Fruit fly (Drosophila melanogaster) whole organism, prepupa: ENCODE data around the gene CG15784.

ENCODE experiments used
- Blimp-1 ChIP-seq: fragments of 200-800 bp; sonication (Bioruptor generic); optimal IDR thresholded peaks from 3 replicates; lab custom pipeline; 2017; ENCODE audit warnings: missing biosample characterization, missing genetic modification characterization, mild to moderate bottlenecking, moderate library complexity, missing genetic modification reagents
- CG10631 ChIP-seq: fragments of 200-800 bp; sonication (Bioruptor generic); optimal IDR thresholded peaks from 2 replicates; lab custom pipeline; 2016; ENCODE audit warnings: missing biosample characterization, missing genetic modification characterization
- CG11294 ChIP-seq: fragments of 200-800 bp; sonication (Bioruptor generic); IDR thresholded peaks from 2 replicates; pipeline ENCODE4 v1.3.6; 2022; ENCODE audit warnings: missing biosample characterization, missing genetic modification characterization
- CG15336 ChIP-seq: fragments of 200-800 bp; sonication (Bioruptor generic); IDR thresholded peaks from 2 replicates; pipeline ENCODE4 v1.3.6; 2022; ENCODE audit warnings: missing biosample characterization, missing genetic modification characterization
- CG3032 ChIP-seq: fragments of 200-800 bp; optimal IDR thresholded peaks from 2 replicates; lab custom pipeline; 2019; ENCODE audit warnings: missing biosample characterization, mild to moderate bottlenecking, missing genetic modification characterization, moderate library complexity
- CG31627 ChIP-seq: fragments of 200-800 bp; sonication (Bioruptor generic); optimal IDR thresholded peaks from 3 replicates; lab custom pipeline; 2016; ENCODE audit warnings: missing biosample characterization, missing genetic modification characterization
- CG32006 ChIP-seq: fragments of 200-800 bp; sonication (Bioruptor generic); optimal IDR thresholded peaks from 3 replicates; lab custom pipeline; 2017; ENCODE audit warnings: missing biosample characterization, mild to moderate bottlenecking, missing genetic modification characterization
- CG34406 ChIP-seq: fragments of 200-800 bp; sonication (Bioruptor generic); optimal IDR thresholded peaks from 3 replicates; lab custom pipeline; 2016; ENCODE audit warnings: missing biosample characterization, missing genetic modification characterization
- CG3919 ChIP-seq: fragments of 200-800 bp; sonication (Bioruptor generic); optimal IDR thresholded peaks from 3 replicates; lab custom pipeline; 2016; ENCODE audit warnings: missing biosample characterization, missing genetic modification characterization
- CG4318 ChIP-seq: fragments of 200-800 bp; sonication (Bioruptor generic); optimal IDR thresholded peaks from 3 replicates; lab custom pipeline; 2017; ENCODE audit warnings: missing biosample characterization, mild to moderate bottlenecking, missing genetic modification characterization
- CG6276 ChIP-seq: fragments of 200-800 bp; sonication (Bioruptor generic); optimal IDR thresholded peaks from 2 replicates; lab custom pipeline; 2017; ENCODE audit warnings: missing biosample characterization, mild to moderate bottlenecking, missing genetic modification characterization
- CG6808 ChIP-seq: fragments of 200-800 bp; sonication (Bioruptor generic); optimal IDR thresholded peaks from 3 replicates; lab custom pipeline; 2017; ENCODE audit warnings: missing biosample characterization, missing genetic modification characterization, mild to moderate bottlenecking, moderate library complexity, missing genetic modification reagents
- CG6854 ChIP-seq: fragments of 200-800 bp; sonication (Bioruptor generic); optimal IDR thresholded peaks from 2 replicates; lab custom pipeline; 2017; ENCODE audit warnings: missing biosample characterization, mild to moderate bottlenecking, missing genetic modification characterization
- CG7368 ChIP-seq: fragments of 200-800 bp; sonication (Bioruptor generic); optimal IDR thresholded peaks from 3 replicates; lab custom pipeline; 2016; ENCODE audit warnings: missing biosample characterization, missing genetic modification characterization
- CG8119 ChIP-seq: fragments of 200-800 bp; sonication (Bioruptor generic); IDR thresholded peaks from 3 replicates; pipeline ENCODE4 v1.3.6; 2022; ENCODE audit warnings: missing biosample characterization, missing genetic modification characterization
- CG8319 ChIP-seq: fragments of 200-800 bp; sonication (Bioruptor generic); optimal IDR thresholded peaks from 3 replicates; lab custom pipeline; 2016; ENCODE audit warnings: missing biosample characterization, missing genetic modification characterization
- CG8632 ChIP-seq: fragments of 200-800 bp; sonication (Bioruptor generic); optimal IDR thresholded peaks from 3 replicates; lab custom pipeline; 2016; ENCODE audit warnings: missing biosample characterization, missing genetic modification characterization
- Eip78C ChIP-seq: fragments of 200-800 bp; sonication (Bioruptor generic); peaks from one replicate; lab custom pipeline; 2016; ENCODE audit warnings: missing biosample characterization, missing genetic modification characterization
- Eip93F ChIP-seq: fragments of 200-800 bp; sonication (Bioruptor generic); optimal IDR thresholded peaks from 2 replicates; lab custom pipeline; 2016; ENCODE audit warnings: missing biosample characterization, mild to moderate bottlenecking, missing genetic modification characterization
- Ets96B ChIP-seq: fragments of 200-800 bp; optimal IDR thresholded peaks from 2 replicates; lab custom pipeline; 2019; ENCODE audit warnings: missing biosample characterization, mild to moderate bottlenecking, missing genetic modification characterization, moderate library complexity
- Gug ChIP-seq: fragments of 200-800 bp; sonication (Bioruptor generic); IDR thresholded peaks from 2 replicates; pipeline ENCODE4 v1.3.6; 2022; ENCODE audit warnings: missing biosample characterization, missing genetic modification characterization
- Hr38 ChIP-seq: sonication (Bioruptor generic); optimal IDR thresholded peaks from 2 replicates; lab custom pipeline; 2016; ENCODE audit warnings: missing biosample characterization, missing genetic modification characterization
- Met ChIP-seq: fragments of 200-800 bp; sonication (Bioruptor generic); optimal IDR thresholded peaks from 3 replicates; lab custom pipeline; 2016; ENCODE audit warnings: missing biosample characterization, missing genetic modification characterization
- OdsH ChIP-seq: fragments of 200-800 bp; sonication (Bioruptor generic); optimal IDR thresholded peaks from 3 replicates; lab custom pipeline; 2016; ENCODE audit warnings: missing biosample characterization, missing genetic modification characterization
- Sox102F ChIP-seq: fragments of 200-800 bp; sonication (Bioruptor generic); optimal IDR thresholded peaks from 2 replicates; lab custom pipeline; 2016; ENCODE audit warnings: missing biosample characterization, mild to moderate bottlenecking, missing genetic modification characterization
- Sox14 ChIP-seq: fragments of 200-800 bp; sonication (Bioruptor generic); optimal IDR thresholded peaks from 3 replicates; lab custom pipeline; 2016; ENCODE audit warnings: missing biosample characterization, missing genetic modification characterization
- achi ChIP-seq: fragments of 200-800 bp; sonication (Bioruptor generic); optimal IDR thresholded peaks from 3 replicates; lab custom pipeline; 2016; ENCODE audit warnings: missing biosample characterization, missing genetic modification characterization
- acj6 ChIP-seq: fragments of 200-800 bp; sonication (Bioruptor generic); optimal IDR thresholded peaks from 3 replicates; lab custom pipeline; 2016; ENCODE audit warnings: missing biosample characterization, missing genetic modification characterization
- cyc ChIP-seq: fragments of 200-800 bp; sonication (Bioruptor generic); optimal IDR thresholded peaks from 3 replicates; lab custom pipeline; 2016; ENCODE audit warnings: missing biosample characterization, missing genetic modification characterization
- dac ChIP-seq: fragments of 200-800 bp; sonication (Bioruptor generic); optimal IDR thresholded peaks from 2 replicates; lab custom pipeline; 2017; ENCODE audit warnings: missing biosample characterization, mild to moderate bottlenecking, missing genetic modification characterization
- fd59A ChIP-seq: fragments of 200-800 bp; sonication (Bioruptor generic); optimal IDR thresholded peaks from 2 replicates; lab custom pipeline; 2017; ENCODE audit warnings: missing biosample characterization, mild to moderate bottlenecking, missing genetic modification characterization, missing genetic modification reagents
- fd85E ChIP-seq: fragments of 200-800 bp; sonication (Bioruptor generic); optimal IDR thresholded peaks from 3 replicates; lab custom pipeline; 2016; ENCODE audit warnings: missing biosample characterization, missing genetic modification characterization
- fkh ChIP-seq: fragments of 200-800 bp; sonication (Bioruptor generic); optimal IDR thresholded peaks from 3 replicates; lab custom pipeline; 2017; ENCODE audit warnings: missing biosample characterization, mild to moderate bottlenecking, missing genetic modification characterization, moderate library complexity
- lz ChIP-seq: fragments of 200-800 bp; sonication (Bioruptor generic); optimal IDR thresholded peaks from 3 replicates; lab custom pipeline; 2016; ENCODE audit warnings: missing biosample characterization, missing genetic modification characterization
- net ChIP-seq: fragments of 200-800 bp; sonication (Bioruptor generic); optimal IDR thresholded peaks from 3 replicates; lab custom pipeline; 2016; ENCODE audit warnings: missing biosample characterization, missing genetic modification characterization
- spab ChIP-seq: fragments of 200-800 bp; sonication (Bioruptor generic); optimal IDR thresholded peaks from 2 replicates; lab custom pipeline; 2017; ENCODE audit warnings: missing biosample characterization, mild to moderate bottlenecking, missing genetic modification characterization, missing genetic modification reagents
- ss ChIP-seq, 2 experiments: fragments of 200-800 bp; sonication (Bioruptor generic); optimal IDR thresholded peaks; 2 replicates in 1 of 2; 3 replicates in 1 of 2; lab custom pipeline; 2017 to 2018; ENCODE audit warnings: mild to moderate bottlenecking in 2 of 2, missing biosample characterization in 2 of 2, missing genetic modification characterization in 2 of 2, moderate library complexity in 1 of 2
- svp ChIP-seq: fragments of 200-800 bp; sonication (Bioruptor generic); peaks from one replicate; lab custom pipeline; 2016; ENCODE audit warnings: missing biosample characterization, missing genetic modification characterization
- topi ChIP-seq: fragments of 200-800 bp; sonication (Bioruptor generic); optimal IDR thresholded peaks from 3 replicates; lab custom pipeline; 2016; ENCODE audit warnings: missing biosample characterization, missing genetic modification characterization
- vri ChIP-seq: fragments of 200-800 bp; sonication (Bioruptor generic); optimal IDR thresholded peaks from 3 replicates; lab custom pipeline; 2016; ENCODE audit warnings: missing biosample characterization, mild to moderate bottlenecking, missing genetic modification characterization

CG15784 gene

DNA sequence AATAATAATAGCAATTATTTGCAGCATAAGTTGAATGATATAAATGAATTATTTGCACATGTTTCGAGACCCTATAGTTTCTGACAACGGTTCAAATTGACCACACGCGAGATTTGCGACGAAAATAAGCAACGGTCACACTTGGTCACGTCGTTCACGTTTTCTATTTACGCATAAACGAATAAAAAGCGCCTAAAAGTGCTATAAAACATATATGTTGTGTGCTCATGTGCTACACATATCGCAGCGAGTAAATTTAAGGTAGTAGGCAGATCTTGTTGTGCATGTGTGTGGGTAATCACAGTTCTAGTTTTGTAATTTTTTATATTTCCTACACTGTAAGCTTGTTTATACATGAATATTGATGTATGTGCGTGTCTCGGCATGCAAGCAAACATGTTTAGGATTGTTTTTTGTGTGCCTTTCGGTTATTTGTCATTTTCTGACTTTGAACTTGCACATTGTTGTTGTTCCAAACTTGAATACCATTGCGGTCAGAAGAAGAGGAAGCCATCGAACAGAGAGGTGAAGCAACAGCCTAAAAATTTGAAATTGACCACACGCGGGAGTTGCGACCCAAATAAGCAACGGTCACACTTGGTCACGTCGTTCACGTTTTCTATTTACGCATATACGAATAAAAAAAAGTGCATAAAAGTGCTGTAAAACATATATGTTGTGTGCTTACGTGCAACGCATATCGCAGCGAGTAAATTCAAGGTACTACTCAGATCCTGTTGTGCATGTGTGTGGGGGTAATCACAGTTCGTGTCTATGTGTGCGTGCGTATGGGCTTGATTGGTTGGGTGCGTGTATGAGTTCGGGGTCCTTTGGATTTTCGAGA, 7.7 kb upstream of the CG15784 start, which contains the start of gene Usp16-45:
TSS of gene Usp16-45 (plus strand) at position 127 of the 844 bp plus-strand sequence.
- TF ChIP-seq fd85E (GFP tag; lab: Kevin White, UChicago), result no peak
- no peak for TF ChIP-seq dac (GFP tag; lab: Kevin White, UChicago)
- no peak for TF ChIP-seq CG15336
- TF ChIP-seq ss (GFP tag; optimal IDR thresholded peaks at IDR 0.05; lab: Kevin White, UChicago), result peak; percentile 4 to 20
- peak; percentile 19 for TF ChIP-seq Eip78C
- no peak for TF ChIP-seq CG34406 (GFP tag; lab: Kevin White, UChicago)
- TF ChIP-seq CG6808 (GFP tag; lab: Kevin White, UChicago), result peak; percentile 20

DNA sequence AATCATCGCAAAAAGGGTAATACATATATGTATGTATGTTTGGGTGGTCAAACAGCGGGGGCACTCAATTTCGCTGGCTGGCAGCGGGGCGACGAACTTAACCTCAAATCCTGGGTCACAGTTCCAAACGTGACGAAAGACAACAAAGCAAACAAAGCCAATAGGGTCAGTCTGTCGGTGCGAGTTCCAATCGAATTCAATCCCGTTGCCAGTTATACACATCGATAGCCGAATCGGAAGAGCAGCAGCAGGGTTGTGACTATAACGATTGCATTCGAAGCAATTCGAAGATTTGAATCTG, 7.2 kb upstream of the CG15784 start:
- TF ChIP-seq CG10631 (GFP tag; lab: Kevin White, UChicago) (no peak), Eip78C (no peak), CG34406 (GFP tag; lab: Kevin White, UChicago) (no peak), acj6 (no peak), Sox14 (GFP tag; lab: Kevin White, UChicago) (peak; percentile 8), Gug (GFP tag; lab: Robert Waterston, UW) (no peak), CG6854 (GFP tag; lab: Kevin White, UChicago) (no peak), CG7368 (GFP tag; lab: Kevin White, UChicago) (no peak), ss (GFP tag; optimal IDR thresholded peaks at IDR 0.05; lab: Kevin White, UChicago) (no peak), Sox102F (GFP tag; lab: Kevin White, UChicago) (no peak), achi (GFP tag; lab: Kevin White, UChicago) (no peak), fkh (GFP tag; lab: Kevin White, UChicago) (peak; percentile 46), Met (GFP tag; lab: Kevin White, UChicago) (no peak), svp (peak; percentile 92), net (no peak), lz (GFP tag; lab: Kevin White, UChicago) (no peak), CG3919 (GFP tag; lab: Kevin White, UChicago) (no peak), fd59A (GFP tag; lab: Kevin White, UChicago) (no peak), CG4318 (GFP tag; lab: Kevin White, UChicago) (no peak), CG8119 (GFP tag; lab: Robert Waterston, UW) (no peak), topi (GFP tag; lab: Kevin White, UChicago) (no peak), fd85E (GFP tag; lab: Kevin White, UChicago) (no peak)

dm6 chrX:5427261-5427660, 2.1 kb upstream of the CG15784 start, which contains the start of gene CG16756:
CG16756 (plus strand) TSS chrX:5427517.
- TF ChIP-seq spab (GFP tag; lab: Kevin White, UChicago) (no peak), Eip78C (peak; percentile 4), svp (peak; percentile 76), acj6 (no peak), dac (GFP tag; lab: Kevin White, UChicago) (no peak)

DNA sequence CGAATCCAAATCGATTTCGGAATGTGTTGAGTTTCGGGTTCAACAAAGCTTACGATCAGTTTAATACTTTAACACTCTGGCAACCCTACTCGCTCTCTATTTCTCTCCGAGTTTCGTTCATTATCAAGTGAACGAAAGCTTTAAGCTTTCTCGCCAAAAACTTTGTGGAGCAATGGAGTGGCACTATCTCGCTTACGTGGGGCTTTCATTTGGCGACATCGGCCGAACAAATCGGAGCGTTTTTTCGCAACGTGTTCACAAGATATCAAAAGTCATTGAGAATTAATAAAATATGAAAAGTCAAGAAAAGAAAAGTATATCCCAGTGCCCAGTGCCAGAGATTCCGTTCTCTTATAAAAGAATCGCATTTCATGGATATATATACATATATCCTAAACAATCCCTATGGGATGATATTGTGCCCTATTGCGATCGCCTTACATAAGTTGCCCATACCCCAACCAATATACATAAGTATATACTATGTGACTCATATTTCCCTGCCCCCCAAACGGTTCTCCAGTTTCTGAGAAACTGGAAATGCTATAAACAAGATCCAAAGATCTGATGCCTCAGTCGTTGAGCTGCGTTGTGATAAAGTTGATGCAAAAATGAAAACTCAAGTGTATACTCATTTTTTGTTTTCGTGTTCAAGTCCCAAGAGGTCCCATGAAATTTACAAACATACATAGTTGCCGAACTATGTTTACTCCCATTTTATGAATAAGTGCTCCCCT, 862 bp upstream of the CG15784 start:
- TF ChIP-seq CG32006 (GFP tag; lab: Kevin White, UChicago) (no peak), CG6854 (GFP tag; lab: Kevin White, UChicago) (no peak), CG31627 (GFP tag; lab: Kevin White, UChicago) (no peak), Ets96B (tag; lab: Kevin White, UChicago) (no peak), Sox102F (GFP tag; lab: Kevin White, UChicago) (no peak), CG15336 (no peak), Blimp-1 (no peak), CG6276 (GFP tag; lab: Kevin White, UChicago) (no peak), CG8632 (GFP tag; lab: Kevin White, UChicago) (no peak), CG4318 (GFP tag; lab: Kevin White, UChicago) (no peak), CG11294 (no peak), Hr38 (GFP tag; lab: Kevin White, UChicago) (no peak), Met (GFP tag; lab: Kevin White, UChicago) (no peak), Eip93F (GFP tag; lab: Kevin White, UChicago) (no peak), CG34406 (GFP tag; lab: Kevin White, UChicago) (no peak), lz (GFP tag; lab: Kevin White, UChicago) (no peak), Sox14 (GFP tag; lab: Kevin White, UChicago) (no peak), topi (GFP tag; lab: Kevin White, UChicago) (no peak), OdsH (GFP tag; lab: Kevin White, UChicago) (no peak), vri (GFP tag; lab: Kevin White, UChicago) (peak; percentile 47), CG3032 (no peak), acj6 (no peak), CG6808 (GFP tag; lab: Kevin White, UChicago) (no peak), CG8319 (GFP tag; lab: Kevin White, UChicago) (no peak), Gug (GFP tag; lab: Robert Waterston, UW) (no peak), fkh (GFP tag; lab: Kevin White, UChicago) (no peak), cyc (GFP tag; lab: Kevin White, UChicago) (no peak)
